Worm (Caenorhabditis elegans) whole organism, L2 larva: ENCODE results near the gene srb-13.

ENCODE experiments used
- C34F6.9 ChIP-seq: fragments of 150-350 bp; optimal IDR thresholded peaks from 2 replicates; lab custom pipeline; 2014; ENCODE audit warnings: missing biosample characterization, missing genetic modification characterization
- F13H6.1 ChIP-seq: sonication (generic microtip); optimal IDR thresholded peaks from 2 replicates; lab custom pipeline; 2016; ENCODE audit warnings: missing genetic modification characterization, missing compliant biosample characterization
- ZK546.5 ChIP-seq: sonication (generic microtip); optimal IDR thresholded peaks from 2 replicates; lab custom pipeline; 2017; ENCODE audit warnings: missing biosample characterization, missing genetic modification characterization
- aly-2 ChIP-seq: fragments of 150-350 bp; optimal IDR thresholded peaks from 2 replicates; lab custom pipeline; 2014; ENCODE audit warnings: missing biosample characterization, missing genetic modification characterization
- blmp-1 ChIP-seq: sonication (generic microtip); optimal IDR thresholded peaks from 2 replicates; lab custom pipeline; 2017; ENCODE audit warnings: missing genetic modification characterization, mild to moderate bottlenecking, missing compliant biosample characterization, antibody characterized with exemption, moderate library complexity; ENCODE audit not compliant: insufficient read depth
- dmd-4 ChIP-seq: sonication (generic microtip); optimal IDR thresholded peaks from 2 replicates; lab custom pipeline; 2017; ENCODE audit warnings: missing biosample characterization, missing genetic modification characterization
- egl-27 ChIP-seq: sonication (generic microtip); optimal IDR thresholded peaks from 3 replicates; lab custom pipeline; 2017; ENCODE audit warnings: missing biosample characterization, missing genetic modification reagents, missing genetic modification characterization
- elt-3 ChIP-seq: sonication (generic microtip); optimal IDR thresholded peaks from 2 replicates; lab custom pipeline; 2017; ENCODE audit warnings: missing biosample characterization, missing genetic modification characterization
- fos-1 ChIP-seq: fragments of 150-350 bp; optimal IDR thresholded peaks from 2 replicates; lab custom pipeline; 2014; ENCODE audit warnings: missing biosample characterization, missing genetic modification characterization
- gmeb-1 ChIP-seq: fragments of 150-350 bp; optimal IDR thresholded peaks from 2 replicates; lab custom pipeline; 2014; ENCODE audit warnings: missing biosample characterization, missing genetic modification characterization
- lin-11 ChIP-seq: fragments of 150-350 bp; sonication (generic microtip); optimal IDR thresholded peaks from 2 replicates; lab custom pipeline; 2014; ENCODE audit warnings: missing biosample characterization, missing genetic modification characterization, inconsistent platforms, mixed read lengths
- lin-13 ChIP-seq: fragments of 150-350 bp; optimal IDR thresholded peaks from 2 replicates; lab custom pipeline; 2014; ENCODE audit warnings: missing biosample characterization, missing genetic modification reagents, missing genetic modification characterization
- mab-5 ChIP-seq: fragments of 150-350 bp; optimal IDR thresholded peaks from 2 replicates; lab custom pipeline; 2014; ENCODE audit warnings: missing biosample characterization, missing genetic modification characterization
- mbf-1 ChIP-seq: sonication (generic microtip); optimal IDR thresholded peaks from 2 replicates; lab custom pipeline; 2017; ENCODE audit warnings: missing biosample characterization, missing genetic modification characterization
- nhr-11 ChIP-seq: fragments of 150-350 bp; optimal IDR thresholded peaks from 2 replicates; lab custom pipeline; 2014; ENCODE audit warnings: missing biosample characterization, missing genetic modification characterization
- nhr-129 ChIP-seq: fragments of 150-350 bp; optimal IDR thresholded peaks from 2 replicates; lab custom pipeline; 2014; ENCODE audit warnings: missing biosample characterization, missing genetic modification characterization
- nhr-21 ChIP-seq: fragments of 150-350 bp; optimal IDR thresholded peaks from 2 replicates; lab custom pipeline; 2014; ENCODE audit warnings: missing biosample characterization, missing genetic modification characterization
- nhr-23 ChIP-seq: fragments of 150-350 bp; optimal IDR thresholded peaks from 2 replicates; lab custom pipeline; 2014; ENCODE audit warnings: missing biosample characterization, missing genetic modification reagents, missing genetic modification characterization
- nhr-25 ChIP-seq: fragments of 150-350 bp; sonication (generic microtip); optimal IDR thresholded peaks from 3 replicates; lab custom pipeline; 2014; ENCODE audit warnings: missing biosample characterization, missing genetic modification characterization
- nhr-6 ChIP-seq: fragments of 150-350 bp; optimal IDR thresholded peaks from 2 replicates; lab custom pipeline; 2014; ENCODE audit warnings: missing biosample characterization, missing genetic modification characterization
- nhr-77 ChIP-seq: fragments of 150-350 bp; optimal IDR thresholded peaks from 2 replicates; lab custom pipeline; 2014; ENCODE audit warnings: missing biosample characterization, missing genetic modification characterization
- peb-1 ChIP-seq: fragments of 150-350 bp; optimal IDR thresholded peaks from 2 replicates; lab custom pipeline; 2014; ENCODE audit warnings: missing biosample characterization, missing genetic modification characterization
- sem-4 ChIP-seq: fragments of 150-350 bp; optimal IDR thresholded peaks from 2 replicates; lab custom pipeline; 2014; ENCODE audit warnings: missing biosample characterization, missing genetic modification reagents, missing genetic modification characterization
- sma-9 ChIP-seq, 2 experiments: fragments of 150-350 bp in 1 of 2; sonication (generic microtip) in 1 of 2; optimal IDR thresholded peaks; 2 replicates each; lab custom pipeline; 2014 to 2016; ENCODE audit warnings: missing genetic modification characterization in 2 of 2, mild to moderate bottlenecking in 1 of 2, missing biosample characterization in 1 of 2, missing compliant biosample characterization in 1 of 2, missing genetic modification reagents in 1 of 2, moderate library complexity in 1 of 2
- snpc-4 ChIP-seq: fragments of 150-350 bp; optimal IDR thresholded peaks from 2 replicates; lab custom pipeline; 2014; ENCODE audit warnings: missing biosample characterization, missing genetic modification characterization
- unc-39 ChIP-seq: fragments of 150-350 bp; optimal IDR thresholded peaks from 2 replicates; lab custom pipeline; 2014; ENCODE audit warnings: missing biosample characterization, missing genetic modification characterization
- unc-55 ChIP-seq: fragments of 150-350 bp; sonication (generic microtip); optimal IDR thresholded peaks from 3 replicates; lab custom pipeline; 2014; ENCODE audit warnings: missing biosample characterization, missing genetic modification reagents, missing genetic modification characterization
- unc-62 ChIP-seq: fragments of 150-350 bp; optimal IDR thresholded peaks from 2 replicates; lab custom pipeline; 2014; ENCODE audit warnings: missing biosample characterization, missing genetic modification reagents, missing genetic modification characterization
- ztf-1 ChIP-seq: fragments of 200-800 bp; sonication (Bioruptor generic); conservative IDR thresholded peaks from 2 replicates; pipeline ENCODE4 v1.3.6; 2022; ENCODE audit warnings: missing genetic modification characterization, missing compliant biosample characterization

The srb-13 gene

ce11 chrII:5194066-5194465 lies 36.6 kb upstream of the srb-13 start, which contains the start of gene msp-49:
Gene msp-49, plus strand, starts transcription at chrII:5194366.
- no peak for TF ChIP-seq mbf-1 (tag; lab: Kevin White, UChicago)
- TF ChIP-seq nhr-77 (tag; lab: Kevin White, UChicago) = no peak
- no peak for TF ChIP-seq nhr-25
- no peak for TF ChIP-seq mab-5
- no peak for TF ChIP-seq lin-11 (tag; lab: Kevin White, UChicago)
- no peak for TF ChIP-seq unc-39 (tag; lab: Kevin White, UChicago)
- no peak for TF ChIP-seq nhr-21 (tag; lab: Kevin White, UChicago)
- no peak for TF ChIP-seq sem-4 (tag; lab: Kevin White, UChicago)
- no peak for TF ChIP-seq aly-2 (tag; lab: Kevin White, UChicago)
- TF ChIP-seq blmp-1 (tag; lab: Kevin White, UChicago) = no peak
- TF ChIP-seq fos-1 (tag; lab: Kevin White, UChicago) = no peak
- no peak for TF ChIP-seq ZK546.5
- no peak for TF ChIP-seq nhr-6 (tag; lab: Kevin White, UChicago)
- no peak for TF ChIP-seq peb-1 (tag; lab: Kevin White, UChicago)
- TF ChIP-seq unc-55 = no peak

- TF ChIP-seq ztf-1 (GFP tag; lab: Robert Waterston, UW) = no peak
- TF ChIP-seq lin-13 (GFP tag; lab: Kevin White, UChicago) = no peak
- TF ChIP-seq F13H6.1 = peak; percentile 52
- TF ChIP-seq fos-1 (tag; lab: Kevin White, UChicago) = peak; percentile 97
- TF ChIP-seq gmeb-1 (tag; lab: Kevin White, UChicago) = no peak
- TF ChIP-seq sma-9 (GFP tag; optimal IDR thresholded peaks at IDR 0.05; lab: Kevin White, UChicago) = peak; percentile 44
- no peak for TF ChIP-seq sma-9 (tag; optimal IDR thresholded peaks at IDR 0.05; lab: Kevin White, UChicago)
- no peak for TF ChIP-seq unc-62
- no peak for TF ChIP-seq peb-1 (tag; lab: Kevin White, UChicago)
- no peak for TF ChIP-seq C34F6.9 (tag; lab: Kevin White, UChicago)
Observed at ce11 chrII:5191766-5192165, 34.3 kb upstream of the srb-13 start.

DNA sequence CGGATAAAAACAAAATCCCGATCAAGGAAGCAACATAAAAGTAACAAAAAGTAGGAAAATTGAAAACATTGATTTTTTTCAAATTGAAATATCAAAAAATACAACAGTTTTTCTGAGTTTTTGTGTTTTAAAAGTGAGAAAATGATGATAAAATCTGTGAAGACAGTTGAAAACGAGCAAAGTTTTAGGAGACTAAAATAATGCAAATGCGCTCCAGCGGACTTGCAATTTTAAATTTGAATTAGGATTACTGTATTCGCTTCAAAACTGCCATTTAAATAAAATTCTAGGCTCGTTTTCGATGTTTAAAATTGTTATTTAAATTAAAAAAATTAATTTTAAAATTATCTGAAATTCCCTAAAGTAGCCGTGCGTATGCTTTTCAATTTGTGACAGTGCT lies 30.5 kb upstream of the srb-13 start:
- TF ChIP-seq unc-39 (tag; lab: Kevin White, UChicago) (no peak), elt-3 (tag; lab: Kevin White, UChicago) (no peak), nhr-21 (tag; lab: Kevin White, UChicago) (no peak)

DNA sequence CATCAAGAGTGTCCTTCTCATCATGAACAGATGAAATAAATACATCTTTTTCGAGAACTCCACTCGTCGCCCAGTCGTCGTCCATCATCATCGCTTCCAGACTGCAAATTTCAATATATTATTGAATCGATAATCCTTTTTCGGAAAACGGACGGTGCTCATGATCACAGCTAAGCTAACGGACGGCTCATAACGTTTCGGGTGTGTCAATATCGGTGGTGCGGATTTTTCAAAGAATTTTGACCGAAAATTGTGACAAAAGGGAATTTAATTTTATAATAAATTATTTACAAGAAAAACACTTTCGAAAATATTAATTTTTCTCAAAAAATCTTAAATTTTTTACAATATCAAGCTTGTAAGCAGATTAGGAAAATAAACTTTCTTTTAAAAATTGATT lies 30.0 kb upstream of the srb-13 start, which contains the start of gene crh-2:
TSS of gene crh-2 (minus strand) at position 101 of the 400 bp plus-strand sequence.
- TF ChIP-seq snpc-4 (tag; lab: Kevin White, UChicago) (no peak), unc-55 (no peak), nhr-129 (tag; lab: Kevin White, UChicago) (no peak), nhr-25 (no peak), elt-3 (tag; lab: Kevin White, UChicago) (no peak), dmd-4 (tag; lab: Kevin White, UChicago) (no peak)

DNA sequence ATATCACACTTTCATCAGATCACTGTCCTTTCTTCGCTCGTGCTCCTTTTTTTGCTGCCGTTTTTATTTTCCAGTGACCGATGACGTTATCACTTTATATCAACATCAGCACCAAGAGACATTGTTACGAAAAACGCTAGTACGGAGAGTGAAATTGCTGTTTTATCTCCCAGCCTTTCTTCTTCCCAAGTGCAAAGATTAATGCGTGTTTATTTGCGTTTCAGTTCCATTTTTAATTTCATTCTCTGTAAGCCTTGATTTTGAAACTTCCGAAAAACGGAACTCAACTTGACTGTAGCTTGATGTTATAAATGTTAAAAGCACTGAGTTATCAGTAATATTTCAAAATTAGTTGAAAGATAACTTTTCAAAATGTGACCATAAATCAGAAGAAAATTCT lies 29.4 kb upstream of the srb-13 start:
- TF ChIP-seq nhr-11 (tag; lab: Kevin White, UChicago) (no peak), sma-9 (GFP tag; optimal IDR thresholded peaks at IDR 0.05; lab: Kevin White, UChicago) (peak; percentile 29), sma-9 (tag; optimal IDR thresholded peaks at IDR 0.05; lab: Kevin White, UChicago) (no peak), fos-1 (tag; lab: Kevin White, UChicago) (peak; percentile 63), egl-27 (tag; lab: Kevin White, UChicago) (no peak)

ce11 chrII:5185955-5186539 lies 28.6 kb upstream of the srb-13 start:
- TF ChIP-seq fos-1 (tag; lab: Kevin White, UChicago) = peak; percentile 59
- TF ChIP-seq egl-27 (tag; lab: Kevin White, UChicago) = peak; percentile 15
- TF ChIP-seq F13H6.1 = peak; percentile 25
- peak; percentile 14 for TF ChIP-seq sma-9 (GFP tag; optimal IDR thresholded peaks at IDR 0.05; lab: Kevin White, UChicago)
- no peak for TF ChIP-seq sma-9 (tag; optimal IDR thresholded peaks at IDR 0.05; lab: Kevin White, UChicago)
- no peak for TF ChIP-seq elt-3 (tag; lab: Kevin White, UChicago)
- no peak for TF ChIP-seq lin-11 (tag; lab: Kevin White, UChicago)
- no peak for TF ChIP-seq nhr-23 (tag; lab: Kevin White, UChicago)
